Worm (Caenorhabditis elegans): ENCODE measurements around the gene ZK652.8.

ZK652.8 gene

DNA sequence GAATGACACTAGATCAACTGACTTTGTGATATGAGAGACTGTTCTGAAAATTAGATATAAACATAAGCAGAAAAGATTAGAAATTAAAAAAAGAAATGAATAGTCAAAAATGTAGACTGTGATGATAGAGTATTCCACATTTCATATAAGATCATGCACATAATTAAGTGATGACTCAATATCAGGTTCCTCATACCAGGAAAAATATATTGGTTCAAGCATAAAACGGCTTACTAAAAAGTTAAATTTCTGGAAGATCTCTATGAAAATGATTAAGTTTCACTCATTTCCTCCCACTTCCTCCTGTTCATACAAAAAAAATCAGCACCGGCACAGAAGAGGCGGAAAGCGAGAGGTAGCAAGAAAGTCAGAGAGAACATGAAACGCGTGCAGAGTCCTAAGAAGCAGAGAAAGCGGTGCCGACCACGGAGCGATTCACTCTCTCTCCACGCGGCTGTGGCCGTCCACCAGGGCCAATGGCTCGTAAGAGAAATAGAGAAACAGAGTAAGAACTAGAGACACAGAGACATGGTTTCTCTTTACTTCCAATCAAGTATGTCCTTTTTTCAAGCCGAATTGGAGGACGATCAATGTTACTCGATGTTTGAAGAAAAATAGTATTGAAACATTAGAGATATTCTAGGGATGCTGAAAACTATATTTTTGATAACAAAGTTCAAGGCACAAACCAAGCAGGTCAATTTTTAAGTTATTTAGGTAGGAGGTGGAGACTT is 48.3 kb upstream of the ZK652.8 start, which contains the start of the genes ZK688.5 and fahd-1 (continued):
- TF ChIP-seq unc-130 (GFP tag; optimal IDR thresholded peaks at IDR 0.05) (no peak), atf-7 (tag; optimal IDR thresholded peaks at IDR 0.05) (no peak), ceh-40 (GFP tag; IDR thresholded peaks at IDR 0.05) (no peak), F55B11.4 (tag; optimal IDR thresholded peaks at IDR 0.05; ENCODE audit: borderline replicate concordance, insufficient read depth) (no peak), ama-1 (optimal IDR thresholded peaks at IDR 0.05) (no peak), ama-1 (GFP tag; optimal IDR thresholded peaks at IDR 0.05) (no peak), nhr-27 (tag; optimal IDR thresholded peaks at IDR 0.05) (no peak), bed-2 (GFP tag; IDR thresholded peaks at IDR 0.05) (no peak), repo-1 (tag; optimal IDR thresholded peaks at IDR 0.05) (no peak)

DNA sequence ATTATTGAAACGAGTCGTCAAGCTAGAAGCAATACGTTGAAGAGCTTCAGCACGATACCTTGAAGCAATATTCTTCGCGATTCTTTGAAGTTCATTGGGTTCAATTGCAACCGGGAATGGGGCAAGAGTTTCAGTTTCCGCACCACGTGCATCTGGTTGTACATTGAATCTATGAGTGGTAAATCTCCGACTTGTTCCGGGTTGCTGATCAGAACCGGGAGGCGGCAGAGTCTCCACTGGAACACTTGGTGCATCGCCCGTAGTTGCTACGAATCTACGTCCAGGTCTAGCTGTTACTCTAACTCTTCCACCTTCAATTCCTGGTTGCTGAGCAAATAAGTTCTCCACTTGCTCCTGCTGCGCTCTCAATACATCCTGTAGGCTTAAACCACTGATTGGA is 45.6 kb upstream of the ZK652.8 start:
- TF ChIP-seq attf-6 (GFP tag; IDR thresholded peaks at IDR 0.05) (no peak), ztf-22 (GFP tag; optimal IDR thresholded peaks at IDR 0.05) (no peak), let-607 (tag; optimal IDR thresholded peaks at IDR 0.05) (no peak), ztf-28 (GFP tag; IDR thresholded peaks at IDR 0.05) (no peak), T26A5.8 (tag; optimal IDR thresholded peaks at IDR 0.05) (no peak), sptf-2 (GFP tag; optimal IDR thresholded peaks at IDR 0.05) (no peak), die-1 (tag; optimal IDR thresholded peaks at IDR 0.05) (no peak), F49E8.2 (tag; optimal IDR thresholded peaks at IDR 0.05; ENCODE audit: insufficient read depth) (no peak), bed-1 (GFP tag; IDR thresholded peaks at IDR 0.05) (no peak), ceh-91 (GFP tag; IDR thresholded peaks at IDR 0.05) (no peak), snpc-4 (GFP tag; optimal IDR thresholded peaks at IDR 0.05) (no peak), snpc-4 (tag; optimal IDR thresholded peaks at IDR 0.05) (no peak), Y67H2A.10 (GFP tag; conservative IDR thresholded peaks at IDR 0.05) (no peak), mcd-1 (GFP tag; IDR thresholded peaks at IDR 0.05) (no peak), F39B2.1 (GFP tag; IDR thresholded peaks at IDR 0.05) (no peak), tbp1 (GFP tag; optimal IDR thresholded peaks at IDR 0.05) (no peak), ets-4 (GFP tag; optimal IDR thresholded peaks at IDR 0.05) (no peak), ztf-25 (GFP tag; IDR thresholded peaks at IDR 0.05) (no peak)

DNA sequence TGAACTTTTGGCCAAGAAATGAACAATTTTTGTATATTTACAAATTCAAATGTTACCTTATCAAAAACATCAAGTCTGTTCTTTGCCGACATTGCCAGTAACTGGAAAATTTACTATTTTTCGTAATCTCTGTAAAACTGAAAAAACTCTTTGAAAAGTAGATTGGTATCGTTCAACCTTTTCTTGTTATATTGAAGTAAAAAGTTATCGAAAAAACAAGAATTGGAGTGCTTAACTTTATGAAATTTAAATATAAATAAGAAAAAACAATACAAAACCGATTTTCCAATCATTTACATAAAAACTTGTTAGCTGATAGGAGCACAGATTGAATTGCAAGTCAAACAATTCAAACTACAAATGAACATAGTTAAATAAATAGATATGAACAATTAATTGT is 41.4 kb upstream of the ZK652.8 start, which contains the start of gene ZK688.11:
TSS of gene ZK688.11 (minus strand) at position 101 of the 400 bp plus-strand sequence.
- TF ChIP-seq attf-5 (GFP tag; optimal IDR thresholded peaks at IDR 0.05) (no peak), nhr-179 (tag; optimal IDR thresholded peaks at IDR 0.05) (no peak)

DNA sequence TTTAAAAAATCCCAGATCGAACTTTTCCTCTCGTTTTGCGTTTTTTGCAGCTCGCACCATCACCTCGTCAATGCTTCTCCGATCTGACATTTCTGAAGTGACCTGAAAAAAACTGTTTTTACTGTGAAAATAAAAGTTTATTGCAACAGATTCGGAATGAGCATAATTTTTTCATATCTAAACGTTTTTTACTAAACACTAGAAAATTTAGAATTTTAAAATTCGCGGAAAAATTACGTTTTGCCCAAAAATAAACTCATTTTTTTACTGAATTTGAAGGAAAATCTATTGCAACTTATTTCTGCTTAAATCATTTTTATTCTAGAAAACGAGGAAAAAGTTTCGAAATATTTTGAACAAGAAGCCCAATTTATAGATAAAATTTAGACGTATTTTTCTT is 39.5 kb upstream of the ZK652.8 start, which contains the start of gene ZK688.9:
TSS of gene ZK688.9 (minus strand) at position 101 of the 400 bp plus-strand sequence.
- TF ChIP-seq C17E4.6 (GFP tag; IDR thresholded peaks at IDR 0.05) (no peak), bed-2 (GFP tag; IDR thresholded peaks at IDR 0.05) (no peak), F49E8.2 (tag; optimal IDR thresholded peaks at IDR 0.05; ENCODE audit: insufficient read depth) (no peak), F57A8.1 (GFP tag; optimal IDR thresholded peaks at IDR 0.05) (no peak), Y79H2A.3 (GFP tag; conservative IDR thresholded peaks at IDR 0.05) (no peak), snpc-3.4 (tag; optimal IDR thresholded peaks at IDR 0.05) (no peak), nhr-80 (tag; optimal IDR thresholded peaks at IDR 0.05) (no peak), attf-6 (GFP tag; IDR thresholded peaks at IDR 0.05) (no peak), ceh-79 (tag; optimal IDR thresholded peaks at IDR 0.05) (no peak), nhr-27 (tag; optimal IDR thresholded peaks at IDR 0.05) (no peak), xnd-1 (tag; optimal IDR thresholded peaks at IDR 0.05) (no peak), let-526 (GFP tag; IDR thresholded peaks at IDR 0.05) (no peak), mes-4 (tag; optimal IDR thresholded peaks at IDR 0.05) (no peak), ztf-28 (GFP tag; IDR thresholded peaks at IDR 0.05) (no peak), lin-26 (GFP tag; IDR thresholded peaks at IDR 0.05) (no peak), sdz-38 (tag; optimal IDR thresholded peaks at IDR 0.05) (no peak), F33H1.4 (GFP tag; IDR thresholded peaks at IDR 0.05) (no peak), lin-54 (GFP tag; optimal IDR thresholded peaks at IDR 0.05) (no peak), lsy-27 (tag; optimal IDR thresholded peaks at IDR 0.05; ENCODE audit: borderline replicate concordance, insufficient read depth) (no peak)

All from whole organism, young adult.